Fruit fly (Drosophila melanogaster): ENCODE measurements around the gene CG9951.

- no peak for TF ChIP-seq ttk (optimal IDR thresholded peaks at IDR 0.05)
- no peak for TF ChIP-seq Myc (optimal IDR thresholded peaks at IDR 0.05)
- TF ChIP-seq insv (optimal IDR thresholded peaks at IDR 0.05) = no peak
- no peak for TF ChIP-seq psq (optimal IDR thresholded peaks at IDR 0.05)
Observed at dm6 chr3L:16842952-16843351, 20.0 kb upstream of the CG9951 start.

Data from Kc167 (cell line).